Fruit fly (Drosophila melanogaster): Measurements from ENCODE around the gene CG15576.

CG15576 gene

DNA sequence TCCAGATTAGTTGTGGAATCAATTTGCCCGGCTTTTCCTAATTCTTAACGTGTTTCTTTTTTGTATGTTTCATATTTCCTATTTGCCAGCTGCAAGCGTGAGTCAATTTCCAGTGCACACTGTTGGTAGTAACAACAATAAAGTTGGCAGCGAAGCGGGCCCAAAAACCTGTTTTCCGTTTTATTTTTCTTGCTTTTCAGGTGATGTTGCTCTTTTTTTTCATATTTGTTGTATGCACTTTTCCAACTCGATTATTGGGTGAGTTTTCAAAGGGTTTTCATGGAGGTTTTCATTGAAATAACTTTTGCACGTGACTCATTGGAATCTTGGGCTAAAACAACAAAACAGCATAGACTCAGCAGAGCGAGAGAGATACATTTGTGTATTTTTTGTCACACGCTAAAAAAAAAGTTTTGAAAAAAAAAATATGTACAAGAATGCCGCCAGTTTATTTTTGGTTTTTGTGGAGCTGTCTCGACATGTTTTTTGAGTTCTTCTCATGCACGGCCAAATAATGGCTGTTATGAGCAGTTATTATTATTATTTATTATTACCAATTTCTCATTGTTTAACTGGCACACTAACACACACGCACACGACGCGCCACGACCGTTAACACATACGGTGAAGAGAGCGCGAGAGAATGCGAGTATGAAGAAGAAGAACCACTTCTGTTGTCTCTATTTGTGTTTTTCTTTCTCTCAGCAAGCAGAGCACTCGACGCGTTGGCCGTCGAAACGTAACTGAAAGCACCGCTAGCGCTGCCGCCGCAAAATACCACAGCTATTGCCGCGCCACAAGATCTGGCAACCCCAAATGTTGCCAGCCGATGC, 47.0 kb downstream of the CG15576 start, which contains the start of gene Fas2 (continued):
- TF ChIP-seq Sry-β (GFP tag; optimal IDR thresholded peaks at IDR 0.05) (no peak), CG8281 (tag; optimal IDR thresholded peaks at IDR 0.05) (no peak), HmgD (GFP tag; optimal IDR thresholded peaks at IDR 0.05) (no peak), chn (GFP tag; optimal IDR thresholded peaks at IDR 0.05) (peak; percentile 21), CG9437 (GFP tag; optimal IDR thresholded peaks at IDR 0.05) (peak; percentile 72), gcm2 (GFP tag; optimal IDR thresholded peaks at IDR 0.05) (no peak), CG8765 (GFP tag; IDR thresholded peaks at IDR 0.05) (no peak), CG18262 (tag; optimal IDR thresholded peaks at IDR 0.05) (no peak), CG4328 (GFP tag; optimal IDR thresholded peaks at IDR 0.05) (no peak), org-1 (GFP tag; optimal IDR thresholded peaks at IDR 0.05) (peak; percentile 42), az2 (GFP tag; optimal IDR thresholded peaks at IDR 0.05) (no peak), oc (tag; optimal IDR thresholded peaks at IDR 0.05) (peak; percentile 43), CG7745 (tag; optimal IDR thresholded peaks at IDR 0.05) (no peak), CG16863 (GFP tag; optimal IDR thresholded peaks at IDR 0.05) (peak; percentile 22), ato (GFP tag; IDR thresholded peaks at IDR 0.05; ENCODE audit: partially characterized antibody) (no peak), CG31365 (tag; optimal IDR thresholded peaks at IDR 0.05) (no peak), Awh (GFP tag; IDR thresholded peaks at IDR 0.05) (no peak), CG10543 (GFP tag; optimal IDR thresholded peaks at IDR 0.05) (peak; percentile 73), grn (GFP tag; optimal IDR thresholded peaks at IDR 0.05) (no peak), CG18599 (GFP tag; optimal IDR thresholded peaks at IDR 0.05) (peak; percentile 73), dmrt11E (tag; optimal IDR thresholded peaks at IDR 0.05) (no peak), NK7.1 (GFP tag; optimal IDR thresholded peaks at IDR 0.05) (peak; percentile 14), CG3065 (GFP tag; optimal IDR thresholded peaks at IDR 0.05) (no peak), nom (GFP tag; optimal IDR thresholded peaks at IDR 0.05) (peak; percentile 65), Doc3 (GFP tag; IDR thresholded peaks at IDR 0.05; ENCODE audit: partially characterized antibody) (no peak), CG9817 (tag; optimal IDR thresholded peaks at IDR 0.05) (no peak), fu2 (GFP tag; optimal IDR thresholded peaks at IDR 0.05) (no peak), tin (GFP tag; optimal IDR thresholded peaks at IDR 0.05) (no peak), tna (GFP tag; IDR thresholded peaks at IDR 0.05; ENCODE audit: partially characterized antibody) (peak; percentile 48; the same call in 1 of the 2 replicates), Drgx (GFP tag; IDR thresholded peaks at IDR 0.05) (peak; percentile 58; the same call in 1 of the 2 replicates), HLHmδ (GFP tag; optimal IDR thresholded peaks at IDR 0.05) (peak; percentile 95), tx (GFP tag; optimal IDR thresholded peaks at IDR 0.05) (no peak), YL-1 (GFP tag; optimal IDR thresholded peaks at IDR 0.05) (peak; percentile 59), Taf1 (GFP tag; IDR thresholded peaks at IDR 0.05) (0 out of 2 replicates have a peak, but pooled peaks have one; percentile 52), CG6254 (GFP tag; optimal IDR thresholded peaks at IDR 0.05) (no peak), pan (optimal IDR thresholded peaks at IDR 0.05) (no peak), pan (GFP tag; optimal IDR thresholded peaks at IDR 0.05 in 1 of 2, IDR thresholded peaks at IDR 0.05 in 1 of 2) (peak in 1 of 2 experiments; percentile 44), CG13894 (tag; optimal IDR thresholded peaks at IDR 0.05) (peak; percentile 56), Side (GFP tag; optimal IDR thresholded peaks at IDR 0.05) (peak; percentile 52), Ada2b (GFP tag; IDR thresholded peaks at IDR 0.05) (peak; percentile 53), pzg (GFP tag; optimal IDR thresholded peaks at IDR 0.05) (peak; percentile 15), CG16813 (GFP tag; IDR thresholded peaks at IDR 0.05; ENCODE audit: partially characterized antibody) (no peak), onecut (GFP tag; IDR thresholded peaks at IDR 0.05) (peak; percentile 72), trem (tag; optimal IDR thresholded peaks at IDR 0.05) (peak; percentile 37), br (optimal IDR thresholded peaks at IDR 0.05) (no peak), Ets97D (GFP tag; optimal IDR thresholded peaks at IDR 0.05) (peak; percentile 23), kni (GFP tag; optimal IDR thresholded peaks at IDR 0.05) (peak; percentile 46), cg (GFP tag; optimal IDR thresholded peaks at IDR 0.05) (peak; percentile 63), CG10431 (GFP tag; optimal IDR thresholded peaks at IDR 0.05) (no peak)
